Worm (Caenorhabditis elegans) whole organism, early embryonic: ENCODE results near the gene R02E4.2.

Source experiments
- B0310.2 ChIP-seq: sonication (generic microtip); optimal IDR thresholded peaks from 2 replicates; lab custom pipeline; 2016; ENCODE audit warnings: mild to moderate bottlenecking, missing genetic modification characterization, missing compliant biosample characterization
- F13C5.2 ChIP-seq: sonication (generic microtip); optimal IDR thresholded peaks from 2 replicates; lab custom pipeline; 2017; ENCODE audit warnings: mild to moderate bottlenecking, missing genetic modification characterization, inconsistent platforms, missing compliant biosample characterization
- aly-1 ChIP-seq: sonication (generic microtip); optimal IDR thresholded peaks from 2 replicates; lab custom pipeline; 2016; ENCODE audit warnings: missing genetic modification characterization, missing compliant biosample characterization
- ama-1 ChIP-seq: fragments of 150-350 bp; optimal IDR thresholded peaks from 2 replicates; lab custom pipeline; 2014
- ceh-13 ChIP-seq: fragments of 200-800 bp; sonication (Bioruptor generic); optimal IDR thresholded peaks from 2 replicates; lab custom pipeline; 2018; ENCODE audit warnings: mild to moderate bottlenecking, missing genetic modification characterization, missing compliant biosample characterization
- ceh-36 ChIP-seq: sonication (generic microtip); optimal IDR thresholded peaks from 2 replicates; lab custom pipeline; 2016; ENCODE audit warnings: missing genetic modification characterization, inconsistent platforms, missing compliant biosample characterization
- ets-7 ChIP-seq: sonication (generic microtip); optimal IDR thresholded peaks from 2 replicates; lab custom pipeline; 2016; ENCODE audit warnings: missing genotype, missing genetic modification characterization, missing compliant biosample characterization
- flt-1 ChIP-seq: fragments of 200-800 bp; sonication (Bioruptor generic); IDR thresholded peaks from 2 replicates; pipeline ENCODE4 v1.3.6; 2022; ENCODE audit warnings: missing genetic modification characterization, missing compliant biosample characterization
- hmbx-1 ChIP-seq: sonication (generic microtip); optimal IDR thresholded peaks from 2 replicates; lab custom pipeline; 2016; ENCODE audit warnings: mild to moderate bottlenecking, missing genetic modification characterization, missing compliant biosample characterization
- hmg-4 ChIP-seq: fragments of 200-800 bp; sonication (Bioruptor generic); optimal IDR thresholded peaks from 2 replicates; lab custom pipeline; 2018; ENCODE audit warnings: mild to moderate bottlenecking, missing genetic modification characterization, missing compliant biosample characterization
- hnd-1 ChIP-seq: sonication (generic microtip); optimal IDR thresholded peaks from 2 replicates; lab custom pipeline; 2016; ENCODE audit warnings: missing genetic modification characterization, missing compliant biosample characterization
- pes-1 ChIP-seq: fragments of 200-800 bp; sonication (Bioruptor generic); IDR thresholded peaks from 2 replicates; pipeline ENCODE4 v1.3.6; 2022; ENCODE audit warnings: missing genetic modification reagents, missing genetic modification characterization, missing compliant biosample characterization
- scrt-1 ChIP-seq: fragments of 200-800 bp; sonication (Bioruptor generic); IDR thresholded peaks from 2 replicates; pipeline ENCODE4 v1.3.6; 2022; ENCODE audit warnings: missing genetic modification characterization, missing compliant biosample characterization
- sea-1 ChIP-seq: fragments of 200-800 bp; sonication (Bioruptor generic); conservative IDR thresholded peaks from 2 replicates; pipeline ENCODE4 v1.3.6; 2022; ENCODE audit warnings: missing genetic modification characterization, missing compliant biosample characterization
- tbx-11 ChIP-seq: fragments of 200-800 bp; sonication (Bioruptor generic); IDR thresholded peaks from 2 replicates; pipeline ENCODE4 v1.3.6; 2022; ENCODE audit warnings: missing genetic modification characterization, missing compliant biosample characterization
- tbx-37 ChIP-seq: fragments of 200-800 bp; sonication (Bioruptor generic); conservative IDR thresholded peaks from 2 replicates; pipeline ENCODE4 v1.3.6; 2022; ENCODE audit warnings: missing genetic modification reagents, missing genetic modification characterization, missing compliant biosample characterization
- tra-4 ChIP-seq: sonication (generic microtip); optimal IDR thresholded peaks from 2 replicates; lab custom pipeline; 2017; ENCODE audit warnings: missing genetic modification characterization, missing compliant biosample characterization

The R02E4.2 gene

ce11 chrX:4146046-4146445, 38.8 kb downstream of the R02E4.2 start:
- no peak for TF ChIP-seq tra-4 (tag; lab: Kevin White, UChicago)
- TF ChIP-seq pes-1 (GFP tag; lab: Robert Waterston, UW) = no peak
- no peak for TF ChIP-seq F13C5.2 (tag; lab: Kevin White, UChicago)
- no peak for TF ChIP-seq hmbx-1
- no peak for TF ChIP-seq hmg-4 (GFP tag; lab: Kevin White, UChicago)
- no peak for TF ChIP-seq hnd-1 (tag; lab: Kevin White, UChicago)
- TF ChIP-seq ceh-13 (GFP tag; lab: Kevin White, UChicago) = no peak
- TF ChIP-seq ama-1 (lab: Kevin White, UChicago) = no peak
- no peak for TF ChIP-seq sea-1 (GFP tag; lab: Robert Waterston, UW)

DNA sequence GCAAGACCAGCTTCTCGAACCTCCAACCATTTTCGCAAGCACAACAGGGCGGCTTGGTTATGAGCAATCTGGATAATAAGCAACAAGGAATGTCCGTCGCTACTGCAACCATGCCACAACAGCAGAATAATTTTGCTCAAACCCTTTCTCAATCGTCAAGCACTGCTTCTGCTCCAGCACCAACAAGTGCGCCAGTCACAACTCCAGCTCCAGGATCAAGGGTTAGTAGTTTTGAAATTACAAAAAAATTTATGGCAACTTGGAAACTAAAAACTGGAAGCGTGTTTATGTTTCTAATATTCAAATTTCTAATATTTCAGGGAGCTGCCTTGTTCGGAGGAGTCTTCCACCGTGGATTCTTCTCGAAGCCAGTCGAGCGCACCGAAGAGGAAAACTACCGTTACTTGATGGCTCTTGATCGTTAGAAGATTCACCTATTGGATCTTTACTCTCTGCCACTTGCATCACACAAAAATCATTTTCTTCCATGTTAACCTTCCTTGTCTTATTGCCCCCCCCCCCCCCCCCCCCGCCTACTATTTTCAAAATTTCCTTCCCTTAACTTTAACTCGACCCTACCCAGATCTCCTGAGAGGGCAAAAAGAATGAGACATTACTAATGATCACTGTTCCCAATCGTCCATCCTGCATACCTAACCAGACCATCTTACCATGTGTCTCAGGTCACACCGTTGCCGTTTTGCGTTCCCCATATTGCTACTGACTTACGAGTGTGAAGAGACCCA, 39.7 kb downstream of the R02E4.2 start:
- TF ChIP-seq tbx-11 (GFP tag; lab: Robert Waterston, UW) (no peak), tbx-37 (no peak), scrt-1 (GFP tag; lab: Robert Waterston, UW) (no peak), tra-4 (tag; lab: Kevin White, UChicago) (no peak), pes-1 (GFP tag; lab: Robert Waterston, UW) (no peak)

DNA sequence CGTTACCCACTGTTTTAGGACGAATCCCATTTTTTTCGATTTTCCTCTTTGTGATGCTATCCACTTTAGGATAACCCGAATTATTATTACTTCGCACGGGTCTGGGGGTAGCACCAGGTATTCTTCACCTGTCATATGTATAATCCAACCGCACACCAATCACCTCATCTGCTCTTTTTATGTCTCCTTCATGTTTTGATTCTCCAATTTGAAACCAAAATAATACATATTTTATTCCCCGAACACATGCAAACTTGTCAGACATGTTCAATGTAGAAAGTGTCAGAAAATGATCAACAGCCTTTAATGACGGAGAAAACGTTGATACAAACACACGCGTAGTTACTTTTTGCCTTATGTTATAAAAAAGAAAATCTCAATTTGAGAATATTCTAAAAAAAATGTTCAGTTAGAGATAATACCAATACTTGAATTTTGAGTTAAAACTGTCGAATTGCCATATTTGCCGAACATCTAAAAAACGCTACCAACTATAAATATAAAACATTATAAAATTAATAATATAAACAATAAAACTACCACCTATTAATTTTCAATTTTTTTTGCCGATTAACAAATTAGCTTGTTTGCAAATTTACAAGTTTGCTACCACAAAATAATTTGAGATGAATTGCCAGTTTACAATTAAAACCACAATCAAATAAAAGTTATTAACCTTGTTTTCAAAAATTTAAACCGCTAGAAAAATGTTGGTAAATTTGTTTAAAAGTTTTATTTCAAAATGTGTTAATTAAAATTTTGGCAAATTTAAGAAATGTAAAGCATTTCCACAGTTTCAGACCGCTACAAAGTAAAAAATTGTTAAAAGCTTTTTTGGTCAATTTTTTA, 40.6 kb downstream of the R02E4.2 start:
- TF ChIP-seq flt-1 (GFP tag; lab: Robert Waterston, UW) (no peak), pes-1 (GFP tag; lab: Robert Waterston, UW) (no peak), aly-1 (no peak), tbx-11 (GFP tag; lab: Robert Waterston, UW) (no peak), B0310.2 (tag; lab: Kevin White, UChicago) (no peak), hmbx-1 (no peak), hmg-4 (GFP tag; lab: Kevin White, UChicago) (no peak), ceh-13 (GFP tag; lab: Kevin White, UChicago) (no peak), scrt-1 (GFP tag; lab: Robert Waterston, UW) (no peak), ets-7 (tag; lab: Kevin White, UChicago) (no peak), tra-4 (tag; lab: Kevin White, UChicago) (no peak), hnd-1 (tag; lab: Kevin White, UChicago) (no peak), ceh-36 (tag; lab: Kevin White, UChicago) (no peak), ama-1 (lab: Kevin White, UChicago) (no peak), sea-1 (GFP tag; lab: Robert Waterston, UW) (no peak), tbx-37 (no peak)

ce11 chrX:4148449-4149031, 41.3 kb downstream of the R02E4.2 start:
- no peak for TF ChIP-seq hmbx-1
- no peak for TF ChIP-seq tbx-37
- no peak for TF ChIP-seq ceh-13 (GFP tag; lab: Kevin White, UChicago)
- no peak for TF ChIP-seq ets-7 (tag; lab: Kevin White, UChicago)
- TF ChIP-seq hmg-4 (GFP tag; lab: Kevin White, UChicago) = no peak
- no peak for TF ChIP-seq B0310.2 (tag; lab: Kevin White, UChicago)
- no peak for TF ChIP-seq ama-1 (lab: Kevin White, UChicago)
- TF ChIP-seq sea-1 (GFP tag; lab: Robert Waterston, UW) = no peak
- TF ChIP-seq flt-1 (GFP tag; lab: Robert Waterston, UW) = no peak
- no peak for TF ChIP-seq hnd-1 (tag; lab: Kevin White, UChicago)
- no peak for TF ChIP-seq ceh-36 (tag; lab: Kevin White, UChicago)
- no peak for TF ChIP-seq tbx-11 (GFP tag; lab: Robert Waterston, UW)
- TF ChIP-seq tra-4 (tag; lab: Kevin White, UChicago) = no peak
- TF ChIP-seq aly-1 = no peak
- no peak for TF ChIP-seq F13C5.2 (tag; lab: Kevin White, UChicago)
- TF ChIP-seq scrt-1 (GFP tag; lab: Robert Waterston, UW) = no peak

ce11 chrX:4151206-4151605, 44.0 kb downstream of the R02E4.2 start:
- TF ChIP-seq tra-4 (tag; lab: Kevin White, UChicago) = no peak
- TF ChIP-seq ama-1 (lab: Kevin White, UChicago) = no peak
- no peak for TF ChIP-seq pes-1 (GFP tag; lab: Robert Waterston, UW)
- no peak for TF ChIP-seq aly-1
- TF ChIP-seq hmg-4 (GFP tag; lab: Kevin White, UChicago) = no peak
- no peak for TF ChIP-seq flt-1 (GFP tag; lab: Robert Waterston, UW)
- TF ChIP-seq scrt-1 (GFP tag; lab: Robert Waterston, UW) = no peak
- no peak for TF ChIP-seq hnd-1 (tag; lab: Kevin White, UChicago)
- no peak for TF ChIP-seq ets-7 (tag; lab: Kevin White, UChicago)
- TF ChIP-seq ceh-13 (GFP tag; lab: Kevin White, UChicago) = no peak
- no peak for TF ChIP-seq F13C5.2 (tag; lab: Kevin White, UChicago)
- TF ChIP-seq tbx-37 = no peak

DNA sequence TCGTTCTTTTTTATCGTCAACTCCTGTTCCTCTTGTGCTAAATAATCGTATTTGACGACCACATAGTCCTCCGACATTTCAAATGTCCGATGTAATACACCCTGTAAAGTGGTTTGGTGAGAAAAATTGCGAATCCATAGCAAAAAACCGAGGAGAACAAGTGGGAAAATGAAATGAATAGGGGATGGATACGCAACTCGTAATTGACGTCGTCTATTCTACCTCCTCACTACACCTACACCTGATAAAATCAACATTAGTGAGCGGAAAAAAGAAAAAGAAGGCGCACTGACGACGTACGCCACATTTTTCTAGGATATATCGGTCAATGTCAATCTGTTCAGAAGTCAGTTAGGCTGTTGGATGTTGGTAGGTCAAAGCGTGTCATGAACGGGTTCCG, 46.1 kb downstream of the R02E4.2 start, which contains the start of gene nck-1:
Gene nck-1, minus strand, starts transcription at position 101 of the 400 bp plus-strand sequence.
- TF ChIP-seq tbx-11 (GFP tag; lab: Robert Waterston, UW) (no peak), pes-1 (GFP tag; lab: Robert Waterston, UW) (no peak), hmbx-1 (no peak), F13C5.2 (tag; lab: Kevin White, UChicago) (no peak), B0310.2 (tag; lab: Kevin White, UChicago) (no peak), flt-1 (GFP tag; lab: Robert Waterston, UW) (no peak), ets-7 (tag; lab: Kevin White, UChicago) (no peak), ama-1 (lab: Kevin White, UChicago) (no peak), hmg-4 (GFP tag; lab: Kevin White, UChicago) (no peak), aly-1 (no peak), tra-4 (tag; lab: Kevin White, UChicago) (no peak), tbx-37 (no peak)
